Worm (Caenorhabditis elegans): ENCODE measurements around the gene fbxa-164.

- no peak for TF ChIP-seq ceh-90 (tag; optimal IDR thresholded peaks at IDR 0.05)
- TF ChIP-seq nhr-76 (tag; optimal IDR thresholded peaks at IDR 0.05) = no peak
- no peak for TF ChIP-seq ama-1 (optimal IDR thresholded peaks at IDR 0.05)
- no peak for TF ChIP-seq ceh-82 (tag; optimal IDR thresholded peaks at IDR 0.05)
- TF ChIP-seq C04F5.9 (tag; optimal IDR thresholded peaks at IDR 0.05) = no peak
- TF ChIP-seq mep-1 (tag; optimal IDR thresholded peaks at IDR 0.05) = no peak
- no peak for TF ChIP-seq ets-5 (GFP tag; IDR thresholded peaks at IDR 0.05)
- TF ChIP-seq unc-98 (GFP tag; IDR thresholded peaks at IDR 0.05) = no peak
- TF ChIP-seq unc-86 (tag; optimal IDR thresholded peaks at IDR 0.05) = no peak
- no peak for TF ChIP-seq lin-14 (GFP tag; optimal IDR thresholded peaks at IDR 0.05)
- no peak for TF ChIP-seq pqm-1 (tag; optimal IDR thresholded peaks at IDR 0.05)
- TF ChIP-seq egl-13 (tag; optimal IDR thresholded peaks at IDR 0.05) = no peak
- no peak for TF ChIP-seq nhr-11 (tag; optimal IDR thresholded peaks at IDR 0.05)
- TF ChIP-seq fos-1 (tag; optimal IDR thresholded peaks at IDR 0.05) = no peak
Observed at ce11 chrII:1610630-1611029, 3.2 kb downstream of the fbxa-164 start, which contains the start of gene fbxa-163.

All from whole organism, L1 larva.